Worm (Caenorhabditis elegans): ENCODE data around the gene F59A7.7.

- no peak for TF ChIP-seq nhr-237 (tag; optimal IDR thresholded peaks at IDR 0.05)
- no peak for TF ChIP-seq lin-32 (GFP tag; optimal IDR thresholded peaks at IDR 0.05)
- TF ChIP-seq pha-4 (tag; optimal IDR thresholded peaks at IDR 0.05) = no peak
- TF ChIP-seq ces-1 (GFP tag; optimal IDR thresholded peaks at IDR 0.05) = no peak
- TF ChIP-seq lsy-2 (tag; optimal IDR thresholded peaks at IDR 0.05) = no peak
- no peak for TF ChIP-seq nhr-76 (tag; optimal IDR thresholded peaks at IDR 0.05)
- TF ChIP-seq elt-1 (tag; optimal IDR thresholded peaks at IDR 0.05; ENCODE audit: borderline replicate concordance, insufficient read depth) = no peak
- no peak for TF ChIP-seq unc-39 (tag; optimal IDR thresholded peaks at IDR 0.05)
- TF ChIP-seq unc-62 (GFP tag; optimal IDR thresholded peaks at IDR 0.05) = no peak
- TF ChIP-seq ztf-11 (tag; optimal IDR thresholded peaks at IDR 0.05) = no peak
- TF ChIP-seq nhr-2 (tag; optimal IDR thresholded peaks at IDR 0.05) = no peak
- no peak for TF ChIP-seq snpc-4 (tag; optimal IDR thresholded peaks at IDR 0.05)
- no peak for TF ChIP-seq lin-13 (tag; optimal IDR thresholded peaks at IDR 0.05)
These were observed 1.9 kb downstream of the F59A7.7 start, which contains the start of gene F59A7.11 for ce11 chrV:2013824-2014223.

All from whole organism, mixed stage, embryonic.